Fruit fly (Drosophila melanogaster) whole organism, embryonic: ENCODE data around the gene Syx5.
A peak's percentile ranks its signal among the peaks of the same experiment; 100 is the strongest.

Experiments used
- Adf1 ChIP-seq: fragments of 200-800 bp; sonication (Bioruptor generic); IDR thresholded peaks from 2 replicates; pipeline ENCODE4 v1.3.6; 2022; ENCODE audit warnings: missing biosample characterization, missing genetic modification characterization
- Antp ChIP-seq: fragments of 200-800 bp; sonication (Bioruptor generic); optimal IDR thresholded peaks from 3 replicates; lab custom pipeline; 2016; ENCODE audit warnings: missing biosample characterization, missing genetic modification characterization
- B-H2 ChIP-seq: fragments of 200-800 bp; sonication (Bioruptor generic); optimal IDR thresholded peaks from 2 replicates; lab custom pipeline; 2018; ENCODE audit warnings: missing biosample characterization, mild to moderate bottlenecking, missing genetic modification characterization
- CG10366 ChIP-seq: fragments of 200-800 bp; sonication (Bioruptor generic); IDR thresholded peaks from 2 replicates; pipeline ENCODE4 v1.3.6; 2022; ENCODE audit warnings: missing biosample characterization, missing genetic modification characterization
- CG10462 ChIP-seq: fragments of 200-800 bp; sonication (Bioruptor generic); optimal IDR thresholded peaks from 2 replicates; lab custom pipeline; 2016; ENCODE audit warnings: missing biosample characterization, missing genetic modification characterization
- CG10543 ChIP-seq: fragments of 200-800 bp; sonication (Bioruptor generic); optimal IDR thresholded peaks from 3 replicates; lab custom pipeline; 2017; ENCODE audit warnings: missing biosample characterization, mild to moderate bottlenecking, missing genetic modification characterization, moderate library complexity
- CG12219 ChIP-seq: fragments of 200-800 bp; sonication (Bioruptor generic); optimal IDR thresholded peaks from 3 replicates; lab custom pipeline; 2018; ENCODE audit warnings: missing biosample characterization, mild to moderate bottlenecking, missing genetic modification characterization
- CG13424 ChIP-seq: fragments of 200-800 bp; sonication (Bioruptor generic); optimal IDR thresholded peaks from 2 replicates; lab custom pipeline; 2019; ENCODE audit warnings: missing biosample characterization, mild to moderate bottlenecking, missing genetic modification characterization, moderate library complexity
- CG13775 ChIP-seq: fragments of 200-800 bp; sonication (Bioruptor generic); optimal IDR thresholded peaks from 3 replicates; lab custom pipeline; 2017; ENCODE audit warnings: missing biosample characterization, mild to moderate bottlenecking, missing genetic modification characterization
- CG14050 ChIP-seq: fragments of 200-800 bp; sonication (Bioruptor generic); IDR thresholded peaks from 3 replicates; pipeline ENCODE4 v1.3.6; 2022; ENCODE audit warnings: missing biosample characterization, missing genetic modification characterization
- CG18599 ChIP-seq: fragments of 200-800 bp; sonication (Bioruptor generic); optimal IDR thresholded peaks from 3 replicates; lab custom pipeline; 2017; ENCODE audit warnings: missing biosample characterization, missing genetic modification characterization, mild to moderate bottlenecking, moderate library complexity, missing genetic modification reagents
- CG2889 ChIP-seq: fragments of 200-800 bp; sonication (Bioruptor generic); IDR thresholded peaks from 3 replicates; pipeline ENCODE4 v1.3.6; 2022; ENCODE audit warnings: missing biosample characterization, missing genetic modification characterization
- CG30431 ChIP-seq: fragments of 200-800 bp; sonication (Bioruptor generic); optimal IDR thresholded peaks from 2 replicates; lab custom pipeline; 2017; ENCODE audit warnings: missing biosample characterization, missing genetic modification characterization
- CG31441 ChIP-seq: fragments of 200-800 bp; sonication (Bioruptor generic); IDR thresholded peaks from 2 replicates; pipeline ENCODE4 v1.3.6; 2022; ENCODE audit warnings: missing biosample characterization, missing genetic modification characterization
- CG3726 ChIP-seq: fragments of 200-800 bp; sonication (Bioruptor generic); IDR thresholded peaks from 3 replicates; pipeline ENCODE4, ENCODE4 v1.3.6; 2022; ENCODE audit warnings: missing biosample characterization, missing genetic modification characterization
- CG3838 ChIP-seq: fragments of 200-800 bp; sonication (Bioruptor generic); optimal IDR thresholded peaks from 3 replicates; lab custom pipeline; 2016; ENCODE audit warnings: missing biosample characterization, missing genetic modification characterization
- CG42726 ChIP-seq: fragments of 200-800 bp; sonication (Bioruptor generic); IDR thresholded peaks from 2 replicates; pipeline ENCODE4 v1.3.6; 2022; ENCODE audit warnings: missing biosample characterization, missing genetic modification characterization; ENCODE audit not compliant: partially characterized antibody
- CG8089 ChIP-seq: fragments of 200-800 bp; sonication (Bioruptor generic); optimal IDR thresholded peaks from 3 replicates; lab custom pipeline; 2016; ENCODE audit warnings: missing biosample characterization, missing genetic modification characterization
- CG8388 ChIP-seq: fragments of 200-800 bp; sonication (Bioruptor generic); optimal IDR thresholded peaks from 2 replicates; lab custom pipeline; 2019; ENCODE audit warnings: missing biosample characterization, mild to moderate bottlenecking, missing genetic modification characterization, moderate library complexity
- CG8478 ChIP-seq: fragments of >200 bp; optimal IDR thresholded peaks from 2 replicates; lab custom pipeline; 2018
- CTCF ChIP-seq: fragments of 200-800 bp; sonication (Bioruptor generic); optimal IDR thresholded peaks from 2 replicates; lab custom pipeline; 2017; ENCODE audit warnings: missing biosample characterization, mild to moderate bottlenecking, missing genetic modification characterization, moderate library complexity
- Dad ChIP-seq: fragments of 200-800 bp; sonication (Bioruptor generic); optimal IDR thresholded peaks from 3 replicates; lab custom pipeline; 2016; ENCODE audit warnings: missing biosample characterization, missing genetic modification characterization
- Doc3 ChIP-seq: fragments of 200-800 bp; sonication (Bioruptor generic); IDR thresholded peaks from 3 replicates; pipeline ENCODE4 v1.3.6; 2022; ENCODE audit warnings: missing biosample characterization, missing genetic modification characterization; ENCODE audit not compliant: partially characterized antibody
- Elba2 ChIP-seq: fragments of 200-800 bp; sonication (Bioruptor generic); optimal IDR thresholded peaks from 3 replicates; lab custom pipeline; 2016; ENCODE audit warnings: missing biosample characterization, missing genetic modification characterization
- HmgD ChIP-seq: fragments of 200-800 bp; sonication (Bioruptor generic); optimal IDR thresholded peaks from 3 replicates; lab custom pipeline; 2016; ENCODE audit warnings: missing biosample characterization, missing genetic modification characterization
- Hmr ChIP-seq: fragments of 200-800 bp; sonication (Bioruptor generic); optimal IDR thresholded peaks from 3 replicates; lab custom pipeline; 2017; ENCODE audit warnings: mild to moderate bottlenecking, missing biosample characterization, missing genetic modification reagents, missing genetic modification characterization
- Hr3 ChIP-seq: fragments of 200-800 bp; sonication (Bioruptor generic); optimal IDR thresholded peaks from 3 replicates; lab custom pipeline; 2016; ENCODE audit warnings: missing biosample characterization, missing genetic modification characterization
- MESR4 ChIP-seq: fragments of 200-800 bp; sonication (Bioruptor generic); optimal IDR thresholded peaks from 2 replicates; lab custom pipeline; 2018; ENCODE audit warnings: missing biosample characterization, mild to moderate bottlenecking, missing genetic modification characterization, moderate library complexity
- Mes4 ChIP-seq: fragments of 200-800 bp; sonication (Bioruptor generic); optimal IDR thresholded peaks from 2 replicates; lab custom pipeline; 2016; ENCODE audit warnings: missing biosample characterization, missing genetic modification characterization
- NC2β ChIP-seq: fragments of 200-800 bp; sonication (Bioruptor generic); optimal IDR thresholded peaks from 2 replicates; lab custom pipeline; 2016; ENCODE audit warnings: missing biosample characterization, missing genetic modification characterization
- Oli ChIP-seq: fragments of 200-800 bp; sonication (Bioruptor generic); optimal IDR thresholded peaks from 2 replicates; lab custom pipeline; 2018; ENCODE audit warnings: missing biosample characterization, mild to moderate bottlenecking, missing genetic modification characterization, moderate library complexity
- PHDP ChIP-seq: fragments of 200-800 bp; sonication (Bioruptor generic); optimal IDR thresholded peaks from 3 replicates; lab custom pipeline; 2018; ENCODE audit warnings: missing biosample characterization, mild to moderate bottlenecking, missing genetic modification characterization, moderate library complexity
- Rfx ChIP-seq: fragments of 200-800 bp; sonication (Bioruptor generic); IDR thresholded peaks from 2 replicates; pipeline ENCODE4 v1.3.6; 2022; ENCODE audit warnings: missing biosample characterization, missing genetic modification characterization
- Side ChIP-seq: fragments of 200-800 bp; sonication (Bioruptor generic); optimal IDR thresholded peaks from 2 replicates; lab custom pipeline; 2016; ENCODE audit warnings: missing biosample characterization, missing genetic modification characterization
- br ChIP-seq: fragments of >200 bp; optimal IDR thresholded peaks from 2 replicates; lab custom pipeline; 2017
- croc ChIP-seq: fragments of 200-800 bp; sonication (Bioruptor generic); conservative IDR thresholded peaks from 3 replicates; pipeline ENCODE4 v1.3.6; 2022; ENCODE audit warnings: missing biosample characterization, missing genetic modification characterization
- jing ChIP-seq: fragments of 200-800 bp; sonication (Bioruptor generic); optimal IDR thresholded peaks from 2 replicates; lab custom pipeline; 2018; ENCODE audit warnings: missing biosample characterization, mild to moderate bottlenecking, missing genetic modification characterization
- lilli ChIP-seq: fragments of 200-800 bp; sonication (Bioruptor generic); optimal IDR thresholded peaks from 3 replicates; lab custom pipeline; 2016; ENCODE audit warnings: missing biosample characterization, missing genetic modification characterization
- mam ChIP-seq: fragments of 200-800 bp; sonication (Bioruptor generic); optimal IDR thresholded peaks from 3 replicates; lab custom pipeline; 2016; ENCODE audit warnings: missing biosample characterization, missing genetic modification characterization
- nau ChIP-seq: fragments of 200-800 bp; sonication (Bioruptor generic); optimal IDR thresholded peaks from 3 replicates; lab custom pipeline; 2017; ENCODE audit warnings: missing biosample characterization, mild to moderate bottlenecking, missing genetic modification characterization, missing genetic modification reagents
- nerfin-1 ChIP-seq: fragments of 200-800 bp; sonication (Bioruptor generic); optimal IDR thresholded peaks from 3 replicates; lab custom pipeline; 2019; ENCODE audit warnings: missing biosample characterization, mild to moderate bottlenecking, missing genetic modification characterization, moderate library complexity
- pan ChIP-seq, 4 experiments: fragments of >200 bp in 3 of 4; fragments of 200-800 bp in 1 of 4; sonication (Bioruptor generic) in 1 of 4; optimal IDR thresholded peaks in 3 of 4; IDR thresholded peaks in 1 of 4; 2 replicates each; pipeline versions ENCODE4 v1.3.6 to Lab custom; 2017 to 2022; ENCODE audit warnings: missing biosample characterization in 2 of 4, missing genetic modification characterization in 2 of 4, mixed read lengths in 1 of 4
- pum ChIP-seq: fragments of 200-800 bp; sonication (Bioruptor generic); optimal IDR thresholded peaks from 2 replicates; lab custom pipeline; 2016; ENCODE audit warnings: missing biosample characterization, missing genetic modification characterization
- repo ChIP-seq: fragments of 200-800 bp; sonication (Bioruptor generic); optimal IDR thresholded peaks from 2 replicates; lab custom pipeline; 2016; ENCODE audit warnings: missing biosample characterization, missing genetic modification characterization
- ro ChIP-seq: fragments of 200-800 bp; sonication (Bioruptor generic); IDR thresholded peaks from 2 replicates; pipeline ENCODE4 v1.3.6; 2022; ENCODE audit warnings: missing biosample characterization, missing genetic modification characterization
- scrt ChIP-seq: fragments of 200-800 bp; sonication (Bioruptor generic); optimal IDR thresholded peaks from 2 replicates; lab custom pipeline; 2018; ENCODE audit warnings: missing biosample characterization, mild to moderate bottlenecking, missing genetic modification characterization, moderate library complexity
- shn ChIP-seq: fragments of 200-800 bp; sonication (Bioruptor generic); optimal IDR thresholded peaks from 3 replicates; lab custom pipeline; 2016; ENCODE audit warnings: missing biosample characterization, missing genetic modification characterization
- slbo ChIP-seq: fragments of 200-800 bp; sonication (Bioruptor generic); IDR thresholded peaks from 2 replicates; pipeline ENCODE4 v1.3.6; 2022; ENCODE audit warnings: missing biosample characterization, missing genetic modification characterization
- slp2 ChIP-seq: fragments of 200-800 bp; sonication (Bioruptor generic); optimal IDR thresholded peaks from 2 replicates; lab custom pipeline; 2016; ENCODE audit warnings: missing biosample characterization, missing genetic modification characterization
- stwl ChIP-seq: fragments of 200-800 bp; sonication (Bioruptor generic); optimal IDR thresholded peaks from 3 replicates; lab custom pipeline; 2018; ENCODE audit warnings: missing biosample characterization, mild to moderate bottlenecking, missing genetic modification characterization, moderate library complexity
- twi ChIP-seq: fragments of 200-800 bp; optimal IDR thresholded peaks from 2 replicates; lab custom pipeline; 2019; ENCODE audit warnings: missing biosample characterization, mild to moderate bottlenecking, missing genetic modification characterization, moderate library complexity
- yki ChIP-seq: fragments of >200 bp; optimal IDR thresholded peaks from 3 replicates; lab custom pipeline; 2018

Syx5 gene

dm6 chr2L:16302773-16303279, 4.3 kb upstream of the Syx5 start, which contains the start of gene GMF (continued):
- TF ChIP-seq CG8388 (peak; percentile 54), PHDP (tag; lab: Kevin White, UChicago) (peak; percentile 6), Dad (no peak), Hr3 (GFP tag; lab: Kevin White, UChicago) (peak; percentile 37), pan (optimal IDR thresholded peaks at IDR 0.05; lab: Kevin White, UChicago) (no peak), pan (GFP tag; optimal IDR thresholded peaks at IDR 0.05 in 1 of 2, IDR thresholded peaks at IDR 0.05 in 1 of 2) (peak in 1 of 2 experiments; percentile 27), Adf1 (GFP tag; lab: Robert Waterston, UW) (peak; percentile 26; the same call in 1 of the 2 replicates), B-H2 (GFP tag; lab: Kevin White, UChicago) (peak; percentile 62), CG12219 (no peak), Oli (no peak), stwl (tag; lab: Kevin White, UChicago) (peak; percentile 76), twi (tag; lab: Kevin White, UChicago) (peak; percentile 6), NC2β (GFP tag; lab: Kevin White, UChicago) (peak; percentile 38), CG42726 (GFP tag; lab: Robert Waterston, UW) (no peak)

- TF ChIP-seq Hmr (GFP tag; lab: Kevin White, UChicago), result no peak
- no peak for TF ChIP-seq Mes4 (GFP tag; lab: Kevin White, UChicago)
- no peak for TF ChIP-seq mam (GFP tag; lab: Kevin White, UChicago)
- peak; percentile 42 for TF ChIP-seq CTCF (GFP tag; lab: Kevin White, UChicago)
- no peak for TF ChIP-seq croc (GFP tag; lab: Robert Waterston, UW)
- no peak for TF ChIP-seq nau
- no peak for TF ChIP-seq slp2 (GFP tag; lab: Kevin White, UChicago)
- no peak for TF ChIP-seq Rfx (GFP tag; lab: Robert Waterston, UW)
- peak; percentile 45 for TF ChIP-seq CG13775 (GFP tag; lab: Kevin White, UChicago)
- TF ChIP-seq Antp (GFP tag; lab: Kevin White, UChicago), result no peak
- TF ChIP-seq CG18599 (GFP tag; lab: Kevin White, UChicago), result no peak
- TF ChIP-seq CG3838, result no peak
- no peak for TF ChIP-seq jing (GFP tag; lab: Kevin White, UChicago)
- TF ChIP-seq br (lab: Kevin White, UChicago), result no peak
- TF ChIP-seq repo (GFP tag; lab: Kevin White, UChicago), result no peak
- TF ChIP-seq slbo, result no peak
- no peak for TF ChIP-seq shn
- TF ChIP-seq ro (GFP tag; lab: Robert Waterston, UW), result no peak
- no peak for TF ChIP-seq CG10543 (GFP tag; lab: Kevin White, UChicago)
- TF ChIP-seq MESR4, result peak; percentile 21
- no peak for TF ChIP-seq HmgD (GFP tag; lab: Kevin White, UChicago)
- TF ChIP-seq CG8089 (GFP tag; lab: Kevin White, UChicago), result no peak
- TF ChIP-seq CG2889 (GFP tag; lab: Robert Waterston, UW), result no peak
- TF ChIP-seq CG14050 (GFP tag; lab: Robert Waterston, UW), result no peak
- peak; percentile 8 for TF ChIP-seq CG13424 (tag; lab: Kevin White, UChicago)
- TF ChIP-seq Elba2 (GFP tag; lab: Kevin White, UChicago), result peak; percentile 18
- no peak for TF ChIP-seq CG10462 (GFP tag; lab: Kevin White, UChicago)
- no peak for TF ChIP-seq CG30431 (GFP tag; lab: Kevin White, UChicago)
- peak; percentile 48 for TF ChIP-seq lilli (GFP tag; lab: Kevin White, UChicago)
- TF ChIP-seq nerfin-1 (tag; lab: Kevin White, UChicago), result no peak
- no peak for TF ChIP-seq CG10366 (GFP tag; lab: Robert Waterston, UW)
- TF ChIP-seq pum (GFP tag; lab: Kevin White, UChicago), result no peak
- TF ChIP-seq CG31441 (GFP tag; lab: Robert Waterston, UW), result no peak
- no peak for TF ChIP-seq CG8478
- peak; percentile 8 for TF ChIP-seq PHDP (tag; lab: Kevin White, UChicago)
- no peak for TF ChIP-seq scrt (GFP tag; lab: Kevin White, UChicago)
- no peak for TF ChIP-seq Doc3 (GFP tag; lab: Robert Waterston, UW)
- TF ChIP-seq Side (GFP tag; lab: Kevin White, UChicago), result no peak
- TF ChIP-seq yki (lab: Kevin White, UChicago), result no peak
- no peak for TF ChIP-seq CG3726 (GFP tag; lab: Robert Waterston, UW)
Measured at dm6 chr2L:16310648-16311047, 3.5 kb downstream of the Syx5 start, which contains the start of the genes cni and fzy. Gene cni (minus strand): TSS chr2L:16310726. Gene fzy (plus strand): TSS chr2L:16310956.
